Worm (Caenorhabditis elegans) whole organism, dauer: ENCODE measurements around the gene ifta-2.

ENCODE experiments used
- unc-62 ChIP-seq: sonication (generic microtip); optimal IDR thresholded peaks from 2 replicates; lab custom pipeline; 2017; ENCODE audit warnings: missing biosample characterization, missing genetic modification reagents, missing genetic modification characterization

ifta-2 gene

ce11 chrIV:17278861-17279591 is 22.8 kb downstream of the ifta-2 start, which contains the start of gene hsp-1:
Gene hsp-1 (plus strand): TSS chrIV:17278959.
- TF ChIP-seq unc-62 (GFP tag; lab: Kevin White, UChicago) = no peak

- no peak for TF ChIP-seq unc-62 (GFP tag; lab: Kevin White, UChicago)
Observed at ce11 chrIV:17278363-17278762, 23.5 kb downstream of the ifta-2 start.

ce11 chrIV:17277459-17278173 is 24.2 kb downstream of the ifta-2 start:
- no peak for TF ChIP-seq unc-62 (GFP tag; lab: Kevin White, UChicago)

- TF ChIP-seq unc-62 (GFP tag; lab: Kevin White, UChicago) = no peak
Observed at ce11 chrIV:17276705-17277458, 25.0 kb downstream of the ifta-2 start, which contains the start of gene clec-196. Gene clec-196 (plus strand): TSS chrIV:17276956.

ce11 chrIV:17275281-17275680 is 26.6 kb downstream of the ifta-2 start, which contains the start of gene lhfp-4:
Gene lhfp-4 (plus strand): TSS chrIV:17275581.
- TF ChIP-seq unc-62 (GFP tag; lab: Kevin White, UChicago) = no peak

ce11 chrIV:17273602-17274110 is 28.2 kb downstream of the ifta-2 start, which contains the start of gene gln-5:
Gene gln-5 (minus strand): TSS chrIV:17273652.
- no peak for TF ChIP-seq unc-62 (GFP tag; lab: Kevin White, UChicago)

ce11 chrIV:17269702-17270101 is 32.1 kb downstream of the ifta-2 start:
- TF ChIP-seq unc-62 (GFP tag; lab: Kevin White, UChicago) = no peak

- TF ChIP-seq unc-62 (GFP tag; lab: Kevin White, UChicago) = no peak
Observed at ce11 chrIV:17269042-17269441, 32.8 kb downstream of the ifta-2 start, which contains the start of gene atgp-1. Gene atgp-1 (plus strand): TSS chrIV:17269342.

- no peak for TF ChIP-seq unc-62 (GFP tag; lab: Kevin White, UChicago)
Observed at ce11 chrIV:17268628-17269027, 33.2 kb downstream of the ifta-2 start.

ce11 chrIV:17268069-17268468 is 33.8 kb downstream of the ifta-2 start:
- no peak for TF ChIP-seq unc-62 (GFP tag; lab: Kevin White, UChicago)

- TF ChIP-seq unc-62 (GFP tag; lab: Kevin White, UChicago) = no peak
Observed at ce11 chrIV:17267304-17267891, 34.4 kb downstream of the ifta-2 start.

- TF ChIP-seq unc-62 (GFP tag; lab: Kevin White, UChicago) = no peak
Observed at ce11 chrIV:17265716-17266115, 36.1 kb downstream of the ifta-2 start.

ce11 chrIV:17265279-17265678 is 36.6 kb downstream of the ifta-2 start, which contains the start of gene str-187:
Gene str-187 (plus strand): TSS chrIV:17265579.
- TF ChIP-seq unc-62 (GFP tag; lab: Kevin White, UChicago) = no peak

- no peak for TF ChIP-seq unc-62 (GFP tag; lab: Kevin White, UChicago)
Observed at ce11 chrIV:17264714-17265113, 37.1 kb downstream of the ifta-2 start, which contains the start of gene F26D10.13. Gene F26D10.13 (minus strand): TSS chrIV:17264814.

- TF ChIP-seq unc-62 (GFP tag; lab: Kevin White, UChicago) = no peak
Observed at ce11 chrIV:17263714-17264113, 38.1 kb downstream of the ifta-2 start.
